Worm (Caenorhabditis elegans) whole organism, young adult: ENCODE data around the gene tufm-1.

Experiments
- B0019.2 ChIP-seq: fragments of 200-800 bp; sonication (Bioruptor generic); conservative IDR thresholded peaks from 2 replicates; pipeline ENCODE4 v1.3.6; 2022; ENCODE audit warnings: missing genetic modification reagents, missing genetic modification characterization, missing compliant biosample characterization
- C17E4.6 ChIP-seq: fragments of 200-800 bp; sonication (Bioruptor generic); IDR thresholded peaks from 2 replicates; pipeline ENCODE4 v1.3.6; 2022; ENCODE audit warnings: missing genetic modification reagents, missing genetic modification characterization, missing compliant biosample characterization
- D2030.7 ChIP-seq: fragments of 200-800 bp; sonication (Bioruptor generic); IDR thresholded peaks from 2 replicates; pipeline ENCODE4 v1.3.6; 2022; ENCODE audit warnings: missing genetic modification reagents, missing genetic modification characterization, missing compliant biosample characterization
- F23B12.7 ChIP-seq: sonication (generic microtip); optimal IDR thresholded peaks from 2 replicates; lab custom pipeline; 2017; ENCODE audit warnings: missing genetic modification characterization, mild to moderate bottlenecking, missing compliant biosample characterization, antibody characterized with exemption, moderate library complexity; ENCODE audit not compliant: insufficient read depth
- F37B4.10 ChIP-seq: fragments of 200-800 bp; sonication (Bioruptor generic); IDR thresholded peaks from 2 replicates; pipeline ENCODE4 v1.3.6; 2022; ENCODE audit warnings: missing genetic modification characterization, missing compliant biosample characterization
- F49E8.2 ChIP-seq: sonication (generic microtip); optimal IDR thresholded peaks from 3 replicates; lab custom pipeline; 2017; ENCODE audit warnings: missing genetic modification characterization, mild to moderate bottlenecking, missing compliant biosample characterization, antibody characterized with exemption, moderate library complexity; ENCODE audit not compliant: insufficient read depth
- F52B5.7 ChIP-seq: sonication (generic microtip); optimal IDR thresholded peaks from 2 replicates; lab custom pipeline; 2016; ENCODE audit warnings: mild to moderate bottlenecking, missing genetic modification characterization, missing compliant biosample characterization
- F57A8.1 ChIP-seq: fragments of 200-800 bp; sonication (Bioruptor generic); optimal IDR thresholded peaks from 2 replicates; lab custom pipeline; 2018; ENCODE audit warnings: mild to moderate bottlenecking, missing genetic modification characterization, moderate library complexity, missing compliant biosample characterization
- Y67H2A.10 ChIP-seq: fragments of 200-800 bp; sonication (Bioruptor generic); conservative IDR thresholded peaks from 2 replicates; pipeline ENCODE4 v1.3.6; 2022; ENCODE audit warnings: missing genetic modification reagents, missing genetic modification characterization, missing compliant biosample characterization
- Y79H2A.3 ChIP-seq: fragments of 200-800 bp; sonication (Bioruptor generic); conservative IDR thresholded peaks from 2 replicates; pipeline ENCODE4 v1.3.6; 2022; ENCODE audit warnings: missing genetic modification reagents, missing genetic modification characterization, missing compliant biosample characterization
- Y95B8A.8 ChIP-seq: fragments of 200-800 bp; sonication (Bioruptor generic); IDR thresholded peaks from 2 replicates; pipeline ENCODE4 v1.3.6; 2022; ENCODE audit warnings: missing genetic modification reagents, missing genetic modification characterization, missing compliant biosample characterization
- akir-1 ChIP-seq: fragments of 200-800 bp; sonication (Bioruptor generic); optimal IDR thresholded peaks from 2 replicates; lab custom pipeline; 2018; ENCODE audit warnings: mild to moderate bottlenecking, missing genetic modification characterization, moderate library complexity, missing compliant biosample characterization
- attf-3 ChIP-seq: fragments of 200-800 bp; sonication (Bioruptor generic); conservative IDR thresholded peaks from 2 replicates; pipeline ENCODE4 v1.3.6; 2022; ENCODE audit warnings: missing genetic modification reagents, missing genetic modification characterization, missing compliant biosample characterization
- bed-2 ChIP-seq: fragments of 200-800 bp; sonication (Bioruptor generic); IDR thresholded peaks from 2 replicates; pipeline ENCODE4 v1.3.6; 2022; ENCODE audit warnings: missing genetic modification reagents, missing genetic modification characterization, missing compliant biosample characterization
- cebp-1 ChIP-seq, 2 experiments: fragments of 200-800 bp in 1 of 2; sonication (Bioruptor generic) in 1 of 2; sonication (generic microtip) in 1 of 2; IDR thresholded peaks in 1 of 2; optimal IDR thresholded peaks in 1 of 2; 2 replicates each; pipeline versions ENCODE4 v1.3.6 to Lab custom; 2017 to 2022; ENCODE audit warnings: missing compliant biosample characterization in 2 of 2, missing genetic modification characterization in 2 of 2, mild to moderate bottlenecking in 1 of 2, missing genetic modification reagents in 1 of 2, moderate library complexity in 1 of 2
- cebp-2 ChIP-seq: fragments of 200-800 bp; sonication (Bioruptor generic); IDR thresholded peaks from 2 replicates; pipeline ENCODE4 v1.3.6; 2022; ENCODE audit warnings: missing genetic modification characterization, missing compliant biosample characterization
- efl-1 ChIP-seq: fragments of 150-350 bp; optimal IDR thresholded peaks from 2 replicates; lab custom pipeline; 2014; ENCODE audit warnings: missing biosample characterization, missing genetic modification reagents, missing genetic modification characterization
- egl-18 ChIP-seq: fragments of 200-800 bp; sonication (Bioruptor generic); IDR thresholded peaks from 2 replicates; pipeline ENCODE4 v1.3.6; 2022; ENCODE audit warnings: missing genetic modification reagents, missing genetic modification characterization, missing compliant biosample characterization
- egrh-3 ChIP-seq: fragments of 200-800 bp; sonication (Bioruptor generic); IDR thresholded peaks from 2 replicates; pipeline ENCODE4 v1.3.6; 2022; ENCODE audit warnings: missing genetic modification reagents, missing genetic modification characterization, missing compliant biosample characterization
- ekl-4 ChIP-seq: fragments of 200-800 bp; sonication (Bioruptor generic); IDR thresholded peaks from 2 replicates; pipeline ENCODE4 v1.3.6; 2022; ENCODE audit warnings: missing genetic modification reagents, missing genetic modification characterization, missing compliant biosample characterization
- gei-17 ChIP-seq: fragments of 200-800 bp; sonication (Bioruptor generic); optimal IDR thresholded peaks from 2 replicates; lab custom pipeline; 2018; ENCODE audit warnings: mild to moderate bottlenecking, missing genetic modification characterization, missing compliant biosample characterization
- him-1 ChIP-seq: sonication (generic microtip); optimal IDR thresholded peaks from 2 replicates; lab custom pipeline; 2016; ENCODE audit warnings: missing genotype, missing genetic modification reagents, missing genetic modification characterization, missing compliant biosample characterization
- hlh-12 ChIP-seq: sonication (generic microtip); optimal IDR thresholded peaks from 2 replicates; lab custom pipeline; 2016; ENCODE audit warnings: missing genetic modification characterization, missing compliant biosample characterization
- hmg-20 ChIP-seq: fragments of 200-800 bp; sonication (Bioruptor generic); IDR thresholded peaks from 2 replicates; pipeline ENCODE4 v1.3.6; 2022; ENCODE audit warnings: missing genetic modification reagents, missing genetic modification characterization, missing compliant biosample characterization
- lin-35 ChIP-seq, 3 experiments: fragments of 150-350 bp in 2 of 3; sonication (generic microtip) in 1 of 3; optimal IDR thresholded peaks; 2 replicates each; lab custom pipeline; 2014 to 2018; ENCODE audit warnings: missing biosample characterization in 3 of 3, missing genetic modification characterization in 3 of 3, missing genetic modification reagents in 3 of 3
- madf-10 ChIP-seq: sonication (generic microtip); optimal IDR thresholded peaks from 2 replicates; lab custom pipeline; 2016; ENCODE audit warnings: mild to moderate bottlenecking, missing genetic modification characterization, missing compliant biosample characterization
- madf-3 ChIP-seq: fragments of 200-800 bp; sonication (Bioruptor generic); IDR thresholded peaks from 2 replicates; pipeline ENCODE4 v1.3.6; 2022; ENCODE audit warnings: missing genetic modification reagents, missing genetic modification characterization, missing compliant biosample characterization
- madf-8 ChIP-seq: fragments of 200-800 bp; sonication (Bioruptor generic); conservative IDR thresholded peaks from 2 replicates; pipeline ENCODE4 v1.3.6; 2022; ENCODE audit warnings: missing genetic modification reagents, missing genetic modification characterization, missing compliant biosample characterization
- mxl-1 ChIP-seq: sonication (generic microtip); optimal IDR thresholded peaks from 2 replicates; lab custom pipeline; 2016; ENCODE audit warnings: missing genetic modification characterization, missing compliant biosample characterization
- nfya-2 ChIP-seq: fragments of 200-800 bp; sonication (Bioruptor generic); IDR thresholded peaks from 2 replicates; pipeline ENCODE4 v1.3.6; 2022; ENCODE audit warnings: missing genetic modification reagents, missing genetic modification characterization, missing compliant biosample characterization
- nhr-120 ChIP-seq: fragments of 200-800 bp; sonication (Bioruptor generic); IDR thresholded peaks from 2 replicates; pipeline ENCODE4 v1.3.6; 2022; ENCODE audit warnings: missing genetic modification characterization, missing compliant biosample characterization
- nhr-27 ChIP-seq: fragments of 200-800 bp; sonication (Bioruptor generic); optimal IDR thresholded peaks from 2 replicates; lab custom pipeline; 2018; ENCODE audit warnings: mild to moderate bottlenecking, missing genetic modification characterization, moderate library complexity, missing compliant biosample characterization
- pbrm-1 ChIP-seq: fragments of 200-800 bp; sonication (Bioruptor generic); IDR thresholded peaks from 2 replicates; pipeline ENCODE4 v1.3.6; 2022; ENCODE audit warnings: missing genetic modification reagents, missing genetic modification characterization, missing compliant biosample characterization
- rcor-1 ChIP-seq: fragments of 200-800 bp; sonication (Bioruptor generic); IDR thresholded peaks from 2 replicates; pipeline ENCODE4 v1.3.6; 2022; ENCODE audit warnings: missing genetic modification reagents, missing genetic modification characterization, missing compliant biosample characterization
- rec-8 ChIP-seq, 2 experiments: sonication (generic microtip); optimal IDR thresholded peaks; 2 replicates each; lab custom pipeline; 2016; ENCODE audit warnings: mild to moderate bottlenecking in 2 of 2, missing genetic modification characterization in 2 of 2, missing genetic modification reagents in 2 of 2, missing genotype in 2 of 2, missing biosample characterization in 1 of 2, missing compliant biosample characterization in 1 of 2, moderate library complexity in 1 of 2
- sdz-38 ChIP-seq: sonication (generic microtip); optimal IDR thresholded peaks from 2 replicates; lab custom pipeline; 2016; ENCODE audit warnings: missing genotype, missing genetic modification characterization, missing compliant biosample characterization
- sea-2 ChIP-seq: fragments of 200-800 bp; sonication (Bioruptor generic); IDR thresholded peaks from 2 replicates; pipeline ENCODE4 v1.3.6; 2022; ENCODE audit warnings: missing genetic modification characterization, missing compliant biosample characterization
- snpc-1.1 ChIP-seq: sonication (generic microtip); optimal IDR thresholded peaks from 2 replicates; lab custom pipeline; 2017; ENCODE audit warnings: missing genetic modification characterization, mild to moderate bottlenecking, missing compliant biosample characterization, antibody characterized with exemption, moderate library complexity, missing genotype, missing genetic modification reagents; ENCODE audit not compliant: insufficient read depth
- snpc-3.4 ChIP-seq: sonication (generic microtip); optimal IDR thresholded peaks from 2 replicates; lab custom pipeline; 2017; ENCODE audit warnings: missing genetic modification characterization, mild to moderate bottlenecking, missing compliant biosample characterization, antibody characterized with exemption, moderate library complexity, missing genotype, missing genetic modification reagents
- tbp1 ChIP-seq: fragments of 200-800 bp; sonication (Bioruptor generic); optimal IDR thresholded peaks from 2 replicates; lab custom pipeline; 2018; ENCODE audit warnings: mild to moderate bottlenecking, missing genetic modification characterization, missing compliant biosample characterization
- tlf-1 ChIP-seq: fragments of 200-800 bp; sonication (Bioruptor generic); optimal IDR thresholded peaks from 2 replicates; lab custom pipeline; 2018; ENCODE audit warnings: mild to moderate bottlenecking, missing genetic modification characterization, missing compliant biosample characterization
- unc-130 ChIP-seq: sonication (generic microtip); optimal IDR thresholded peaks from 2 replicates; lab custom pipeline; 2016; ENCODE audit warnings: missing genetic modification reagents, missing genetic modification characterization, missing compliant biosample characterization
- zim-3 ChIP-seq: sonication (generic microtip); optimal IDR thresholded peaks from 2 replicates; lab custom pipeline; 2017; ENCODE audit warnings: mild to moderate bottlenecking, missing genetic modification characterization, moderate library complexity, missing compliant biosample characterization
- ztf-18 ChIP-seq: sonication (generic microtip); optimal IDR thresholded peaks from 2 replicates; lab custom pipeline; 2016; ENCODE audit warnings: missing genotype, mild to moderate bottlenecking, missing genetic modification characterization, missing compliant biosample characterization
- ztf-22 ChIP-seq: fragments of 200-800 bp; sonication (Bioruptor generic); optimal IDR thresholded peaks from 2 replicates; lab custom pipeline; 2018; ENCODE audit warnings: mild to moderate bottlenecking, missing genetic modification characterization, moderate library complexity, missing compliant biosample characterization
- ztf-25 ChIP-seq: fragments of 200-800 bp; sonication (Bioruptor generic); IDR thresholded peaks from 2 replicates; pipeline ENCODE4 v1.3.6; 2022; ENCODE audit warnings: missing genetic modification reagents, missing genetic modification characterization, missing compliant biosample characterization
- ztf-26 ChIP-seq: sonication (generic microtip); optimal IDR thresholded peaks from 2 replicates; lab custom pipeline; 2017; ENCODE audit warnings: missing genetic modification characterization, missing compliant biosample characterization

Gene tufm-1

ce11 chrIII:2768635-2769034, 46.1 kb downstream of the tufm-1 start, which contains the start of gene swsn-3 (continued):
- TF ChIP-seq cebp-2 (no peak), ztf-25 (GFP tag; lab: Robert Waterston, UW) (0 out of 2 replicates have a peak, but pooled peaks have one; percentile 39), lin-35 (GFP tag; optimal IDR thresholded peaks at IDR 0.05; lab: Kevin White, UChicago) (peak in 1 of 3 experiments; percentile 89), snpc-1.1 (tag; lab: Kevin White, UChicago) (peak; percentile 68), nhr-120 (GFP tag; lab: Robert Waterston, UW) (no peak), snpc-3.4 (peak; percentile 69), sdz-38 (tag; lab: Kevin White, UChicago) (no peak), hlh-12 (tag; lab: Kevin White, UChicago) (no peak), B0019.2 (GFP tag; lab: Robert Waterston, UW) (peak; percentile 72), tlf-1 (GFP tag; lab: Kevin White, UChicago) (peak; percentile 63), F52B5.7 (tag; lab: Kevin White, UChicago) (peak; percentile 19), cebp-1 (GFP tag; IDR thresholded peaks at IDR 0.05; lab: Robert Waterston, UW) (no peak), cebp-1 (tag; optimal IDR thresholded peaks at IDR 0.05; lab: Kevin White, UChicago) (peak; percentile 76), C17E4.6 (peak; percentile 68), bed-2 (GFP tag; lab: Robert Waterston, UW) (no peak), zim-3 (tag; lab: Kevin White, UChicago) (no peak), gei-17 (GFP tag; lab: Kevin White, UChicago) (peak; percentile 15), madf-10 (tag; lab: Kevin White, UChicago) (peak; percentile 13), Y67H2A.10 (peak; percentile 79), D2030.7 (GFP tag; lab: Robert Waterston, UW) (peak; percentile 79), efl-1 (GFP tag; lab: Kevin White, UChicago) (peak; percentile 50), F49E8.2 (tag; lab: Kevin White, UChicago) (peak; percentile 73), madf-8 (GFP tag; lab: Robert Waterston, UW) (peak; percentile 42), attf-3 (no peak; the same call in 1 of the 2 replicates), F37B4.10 (GFP tag; lab: Robert Waterston, UW) (0 out of 2 replicates have a peak, but pooled peaks have one; percentile 58), nhr-27 (no peak), ztf-18 (tag; lab: Kevin White, UChicago) (peak; percentile 57), madf-3 (GFP tag; lab: Robert Waterston, UW) (0 out of 2 replicates have a peak, but pooled peaks have one; percentile 37), nfya-2 (no peak), rcor-1 (GFP tag; lab: Robert Waterston, UW) (peak; percentile 86), ekl-4 (GFP tag; lab: Robert Waterston, UW) (no peak; the same call in 1 of the 2 replicates), Y95B8A.8 (GFP tag; lab: Robert Waterston, UW) (no peak), F23B12.7 (tag; lab: Kevin White, UChicago) (peak; percentile 86), Y79H2A.3 (GFP tag; lab: Robert Waterston, UW) (no peak), F57A8.1 (GFP tag; lab: Kevin White, UChicago) (no peak), sea-2 (no peak), akir-1 (GFP tag; lab: Kevin White, UChicago) (no peak), ztf-22 (GFP tag; lab: Kevin White, UChicago) (no peak), pbrm-1 (peak; percentile 86), unc-130 (GFP tag; lab: Kevin White, UChicago) (peak; percentile 68), mxl-1 (tag; lab: Kevin White, UChicago) (peak; percentile 32), him-1 (tag; lab: Kevin White, UChicago) (peak; percentile 62), egrh-3 (GFP tag; lab: Robert Waterston, UW) (0 out of 2 replicates have a peak, but pooled peaks have one; percentile 14), egl-18 (GFP tag; lab: Robert Waterston, UW) (no peak), tbp1 (GFP tag; lab: Kevin White, UChicago) (peak; percentile 60), rec-8 (tag; optimal IDR thresholded peaks at IDR 0.05; lab: Kevin White, UChicago) (peak; percentile 56 to 88), ztf-26 (peak; percentile 53), hmg-20 (GFP tag; lab: Robert Waterston, UW) (0 out of 2 replicates have a peak, but pooled peaks have one; percentile 40)
